Worm (Caenorhabditis elegans) whole organism, L4 larva: Measurements from ENCODE around the gene pqn-15.

Source experiments
- dpl-1 ChIP-seq: fragments of 150-350 bp; optimal IDR thresholded peaks from 2 replicates; lab custom pipeline; 2014; ENCODE audit warnings: missing biosample characterization, missing genetic modification reagents, missing genetic modification characterization
- lin-13 ChIP-seq: fragments of 150-350 bp; optimal IDR thresholded peaks from 2 replicates; lab custom pipeline; 2014; ENCODE audit warnings: missing biosample characterization, missing genetic modification reagents, missing genetic modification characterization
- lin-39 ChIP-seq: fragments of 150-350 bp; optimal IDR thresholded peaks from 2 replicates; lab custom pipeline; 2014; ENCODE audit warnings: missing biosample characterization, missing genetic modification reagents, missing genetic modification characterization
- mdl-1 ChIP-seq, 2 experiments: fragments of 150-350 bp in 1 of 2; sonication (generic microtip) in 1 of 2; optimal IDR thresholded peaks; 2 replicates each; lab custom pipeline; 2014 to 2017; ENCODE audit warnings: missing biosample characterization in 2 of 2, missing genetic modification characterization in 2 of 2
- mdt-29 ChIP-seq: fragments of 200-800 bp; sonication (Bioruptor generic); IDR thresholded peaks from 2 replicates; pipeline ENCODE4 v1.3.6; 2022; ENCODE audit warnings: missing genetic modification reagents, missing genetic modification characterization, missing compliant biosample characterization
- nhr-11 ChIP-seq: fragments of 150-350 bp; optimal IDR thresholded peaks from 2 replicates; lab custom pipeline; 2014; ENCODE audit warnings: missing biosample characterization, missing genetic modification characterization
- nhr-28 ChIP-seq: fragments of 150-350 bp; optimal IDR thresholded peaks from 2 replicates; lab custom pipeline; 2014; ENCODE audit warnings: missing biosample characterization, missing genetic modification characterization
- nhr-48 ChIP-seq: sonication (generic microtip); optimal IDR thresholded peaks from 2 replicates; lab custom pipeline; 2016; ENCODE audit warnings: mild to moderate bottlenecking, missing genetic modification characterization, missing compliant biosample characterization
- snpc-4 ChIP-seq: fragments of 150-350 bp; optimal IDR thresholded peaks from 2 replicates; lab custom pipeline; 2014; ENCODE audit warnings: missing biosample characterization, missing genetic modification characterization
- tag-97 ChIP-seq: fragments of 200-800 bp; sonication (Bioruptor generic); IDR thresholded peaks from 2 replicates; pipeline ENCODE4 v1.3.6; 2022; ENCODE audit warnings: missing genetic modification characterization, missing compliant biosample characterization
- tra-1 ChIP-seq: fragments of 200-800 bp; sonication (Bioruptor generic); IDR thresholded peaks from 2 replicates; pipeline ENCODE4 v1.3.6; 2022; ENCODE audit warnings: missing genetic modification reagents, missing genetic modification characterization, missing compliant biosample characterization
- unc-62 ChIP-seq, 3 experiments: fragments of 150-350 bp in 1 of 3; sonication (generic microtip); optimal IDR thresholded peaks in 2 of 3; peaks in 1 of 3; 1 replicate in 1 of 3; 2 replicates in 2 of 3; lab custom pipeline; 2014 to 2017; ENCODE audit warnings: missing biosample characterization in 3 of 3, missing genetic modification characterization in 3 of 3, missing genetic modification reagents in 3 of 3, missing genotype in 1 of 3

DNA sequence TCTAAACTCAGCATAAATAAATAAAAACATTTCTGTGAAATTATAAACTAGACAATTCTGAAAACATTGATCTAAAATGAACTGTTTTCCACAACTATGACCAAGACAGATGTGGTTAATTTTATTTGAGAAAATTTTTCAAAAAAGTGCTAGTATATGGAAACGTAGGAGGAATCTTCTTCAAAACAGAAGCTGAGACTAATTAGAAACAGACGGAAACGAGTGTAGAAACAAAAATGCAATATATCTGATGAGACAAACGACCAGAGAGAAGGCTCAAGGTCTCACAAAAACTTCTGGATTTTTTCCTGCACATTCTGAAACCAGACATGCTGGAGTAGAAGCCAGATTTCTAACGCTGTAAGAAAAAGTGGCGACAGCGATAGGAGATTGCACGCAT, 10.8 kb downstream of the pqn-15 start:
- TF ChIP-seq lin-39 (no peak), tra-1 (GFP tag; lab: Robert Waterston, UW) (no peak), nhr-11 (tag; lab: Kevin White, UChicago) (no peak), tag-97 (GFP tag; lab: Robert Waterston, UW) (no peak), nhr-28 (tag; lab: Kevin White, UChicago) (no peak), nhr-48 (tag; lab: Kevin White, UChicago) (no peak), dpl-1 (GFP tag; lab: Kevin White, UChicago) (no peak), mdl-1 (tag; optimal IDR thresholded peaks at IDR 0.05; lab: Kevin White, UChicago) (no peak), snpc-4 (tag; lab: Kevin White, UChicago) (no peak), mdt-29 (no peak), unc-62 (GFP tag; optimal IDR thresholded peaks at IDR 0.05 in 1 of 2; lab: Kevin White, UChicago) (no peak), unc-62 (tag; optimal IDR thresholded peaks at IDR 0.05; lab: Kevin White, UChicago) (no peak), lin-13 (GFP tag; lab: Kevin White, UChicago) (no peak)
